Worm (Caenorhabditis elegans) whole organism, mixed stage, embryonic: ENCODE measurements around the gene nhr-179.

Experiments
- M03D4.4 ChIP-seq: sonication (generic microtip); optimal IDR thresholded peaks from 2 replicates; lab custom pipeline; 2017; ENCODE audit warnings: mild to moderate bottlenecking, missing genetic modification characterization, missing compliant biosample characterization
- bed-3 ChIP-seq: fragments of 200-800 bp; sonication (Bioruptor generic); optimal IDR thresholded peaks from 3 replicates; lab custom pipeline; 2018; ENCODE audit warnings: mild to moderate bottlenecking, missing genetic modification characterization, moderate library complexity, missing compliant biosample characterization
- blmp-1 ChIP-seq: fragments of 150-350 bp; optimal IDR thresholded peaks from 2 replicates; lab custom pipeline; 2014; ENCODE audit warnings: missing biosample characterization, missing genetic modification characterization
- ceh-39 ChIP-seq: fragments of 150-350 bp; optimal IDR thresholded peaks from 2 replicates; lab custom pipeline; 2014; ENCODE audit warnings: missing biosample characterization, missing genetic modification characterization
- ceh-43 ChIP-seq: fragments of 200-800 bp; sonication (Bioruptor generic); optimal IDR thresholded peaks from 2 replicates; lab custom pipeline; 2018; ENCODE audit warnings: mild to moderate bottlenecking, missing genetic modification characterization, moderate library complexity, missing compliant biosample characterization
- ceh-83 ChIP-seq: fragments of 200-800 bp; sonication (Bioruptor generic); optimal IDR thresholded peaks from 2 replicates; lab custom pipeline; 2018; ENCODE audit warnings: mild to moderate bottlenecking, missing genetic modification characterization, missing compliant biosample characterization
- ces-1 ChIP-seq: fragments of 150-350 bp; optimal IDR thresholded peaks from 2 replicates; lab custom pipeline; 2014; ENCODE audit warnings: missing biosample characterization, missing genetic modification reagents, missing genetic modification characterization
- cnd-1 ChIP-seq: fragments of 200-800 bp; sonication (Bioruptor generic); optimal IDR thresholded peaks from 2 replicates; lab custom pipeline; 2018; ENCODE audit warnings: mild to moderate bottlenecking, missing genetic modification characterization, missing compliant biosample characterization
- drap-1 ChIP-seq: fragments of 200-800 bp; sonication (Bioruptor generic); optimal IDR thresholded peaks from 3 replicates; lab custom pipeline; 2018; ENCODE audit warnings: mild to moderate bottlenecking, missing genetic modification characterization, missing compliant biosample characterization
- elt-1 ChIP-seq: sonication (generic microtip); optimal IDR thresholded peaks from 2 replicates; lab custom pipeline; 2017; ENCODE audit warnings: missing genetic modification characterization, mild to moderate bottlenecking, missing compliant biosample characterization, antibody characterized with exemption, moderate library complexity, borderline replicate concordance; ENCODE audit not compliant: insufficient read depth
- elt-3 ChIP-seq: fragments of 150-350 bp; optimal IDR thresholded peaks from 2 replicates; lab custom pipeline; 2014; ENCODE audit warnings: missing biosample characterization, missing genetic modification characterization
- ham-2 ChIP-seq: fragments of 200-800 bp; sonication (Bioruptor generic); optimal IDR thresholded peaks from 2 replicates; lab custom pipeline; 2018; ENCODE audit warnings: mild to moderate bottlenecking, missing genetic modification characterization, missing compliant biosample characterization
- hlh-1 ChIP-seq: fragments of 150-350 bp; optimal IDR thresholded peaks from 2 replicates; lab custom pipeline; 2014; ENCODE audit warnings: missing biosample characterization, missing genetic modification reagents, missing genetic modification characterization
- lin-13 ChIP-seq: fragments of 150-350 bp; optimal IDR thresholded peaks from 2 replicates; lab custom pipeline; 2014; ENCODE audit warnings: missing biosample characterization, missing genetic modification characterization
- lsy-2 ChIP-seq: fragments of 150-350 bp; optimal IDR thresholded peaks from 2 replicates; lab custom pipeline; 2014; ENCODE audit warnings: missing biosample characterization, missing genetic modification characterization
- mab-5 ChIP-seq: fragments of 150-350 bp; optimal IDR thresholded peaks from 2 replicates; lab custom pipeline; 2014; ENCODE audit warnings: missing biosample characterization, missing genetic modification characterization
- mep-1 ChIP-seq: fragments of 150-350 bp; optimal IDR thresholded peaks from 2 replicates; lab custom pipeline; 2017; ENCODE audit warnings: missing biosample characterization, missing genetic modification reagents, missing genetic modification characterization, inconsistent platforms
- mls-2 ChIP-seq: sonication (generic microtip); optimal IDR thresholded peaks from 2 replicates; lab custom pipeline; 2016; ENCODE audit warnings: mild to moderate bottlenecking, missing genetic modification characterization, moderate library complexity, missing compliant biosample characterization
- nhr-12 ChIP-seq: fragments of 150-350 bp; optimal IDR thresholded peaks from 2 replicates; lab custom pipeline; 2014; ENCODE audit warnings: missing biosample characterization, missing genetic modification characterization
- nhr-2 ChIP-seq: fragments of 150-350 bp; optimal IDR thresholded peaks from 2 replicates; lab custom pipeline; 2014; ENCODE audit warnings: missing biosample characterization, missing genetic modification characterization
- nhr-237 ChIP-seq: fragments of 150-350 bp; optimal IDR thresholded peaks from 2 replicates; lab custom pipeline; 2014; ENCODE audit warnings: missing biosample characterization, missing genetic modification characterization
- nhr-28 ChIP-seq: fragments of 150-350 bp; optimal IDR thresholded peaks from 2 replicates; lab custom pipeline; 2014; ENCODE audit warnings: missing biosample characterization, missing genetic modification characterization
- pha-4 ChIP-seq: fragments of 150-350 bp; optimal IDR thresholded peaks from 2 replicates; lab custom pipeline; 2018; ENCODE audit warnings: missing biosample characterization, missing genetic modification reagents, missing genetic modification characterization
- sem-2 ChIP-seq: fragments of 200-800 bp; sonication (Bioruptor generic); optimal IDR thresholded peaks from 2 replicates; lab custom pipeline; 2018; ENCODE audit warnings: mild to moderate bottlenecking, missing genetic modification characterization, missing compliant biosample characterization
- snpc-4 ChIP-seq: fragments of 150-350 bp; optimal IDR thresholded peaks from 2 replicates; lab custom pipeline; 2014; ENCODE audit warnings: missing biosample characterization, missing genetic modification characterization
- tbx-8 ChIP-seq: fragments of 200-800 bp; sonication (Bioruptor generic); optimal IDR thresholded peaks from 2 replicates; lab custom pipeline; 2018; ENCODE audit warnings: mild to moderate bottlenecking, missing genetic modification characterization, moderate library complexity, missing compliant biosample characterization
- unc-120 ChIP-seq: sonication (generic microtip); optimal IDR thresholded peaks from 2 replicates; lab custom pipeline; 2017; ENCODE audit warnings: missing genetic modification characterization, missing compliant biosample characterization; ENCODE audit not compliant: poor library complexity, severe bottlenecking
- unc-39 ChIP-seq: fragments of 150-350 bp; optimal IDR thresholded peaks from 2 replicates; lab custom pipeline; 2014; ENCODE audit warnings: missing biosample characterization, missing genetic modification characterization
- unc-62 ChIP-seq: fragments of 150-350 bp; optimal IDR thresholded peaks from 2 replicates; lab custom pipeline; 2014; ENCODE audit warnings: missing biosample characterization, missing genetic modification reagents, missing genetic modification characterization
- zip-8 ChIP-seq: fragments of 150-350 bp; optimal IDR thresholded peaks from 2 replicates; lab custom pipeline; 2014; ENCODE audit warnings: missing biosample characterization, missing genetic modification characterization
- ztf-11 ChIP-seq: fragments of 150-350 bp; optimal IDR thresholded peaks from 2 replicates; lab custom pipeline; 2014; ENCODE audit warnings: missing biosample characterization, missing genetic modification characterization

nhr-179 gene

ce11 chrV:1600561-1601088 is 18.0 kb downstream of the nhr-179 start, which contains the start of gene F16B4.2:
Gene F16B4.2 (plus strand): TSS chrV:1601038.
- no peak for TF ChIP-seq nhr-28 (tag; lab: Kevin White, UChicago)
- TF ChIP-seq tbx-8: no peak
- TF ChIP-seq snpc-4 (tag; lab: Kevin White, UChicago): no peak
- TF ChIP-seq cnd-1 (tag; lab: Kevin White, UChicago): no peak

- no peak for TF ChIP-seq ham-2 (GFP tag; lab: Kevin White, UChicago)
- TF ChIP-seq mab-5 (tag; lab: Kevin White, UChicago): no peak
- TF ChIP-seq pha-4: no peak
- TF ChIP-seq nhr-28 (tag; lab: Kevin White, UChicago): no peak
- no peak for TF ChIP-seq elt-1 (tag; lab: Kevin White, UChicago)
- no peak for TF ChIP-seq zip-8 (tag; lab: Kevin White, UChicago)
- no peak for TF ChIP-seq unc-62 (GFP tag; lab: Kevin White, UChicago)
- no peak for TF ChIP-seq M03D4.4
- no peak for TF ChIP-seq cnd-1 (tag; lab: Kevin White, UChicago)
Measured at ce11 chrV:1594554-1595092, 24.0 kb downstream of the nhr-179 start.

- TF ChIP-seq zip-8 (tag; lab: Kevin White, UChicago) (no peak), unc-39 (no peak), mab-5 (tag; lab: Kevin White, UChicago) (no peak), unc-120 (no peak), elt-3 (tag; lab: Kevin White, UChicago) (no peak)
Measured at ce11 chrV:1593799-1594420, 24.8 kb downstream of the nhr-179 start, which contains the start of gene F16B4.4. Gene F16B4.4 (plus strand): TSS chrV:1594019.

ce11 chrV:1588128-1588527 is 30.5 kb downstream of the nhr-179 start, which contains the start of gene F16B4.5:
Gene F16B4.5 (plus strand): TSS chrV:1588428.
- TF ChIP-seq mab-5 (tag; lab: Kevin White, UChicago) (no peak), lsy-2 (tag; lab: Kevin White, UChicago) (no peak), tbx-8 (no peak), ztf-11 (tag; lab: Kevin White, UChicago) (no peak), drap-1 (GFP tag; lab: Kevin White, UChicago) (no peak), mls-2 (tag; lab: Kevin White, UChicago) (no peak), nhr-2 (tag; lab: Kevin White, UChicago) (no peak), M03D4.4 (no peak), ceh-43 (no peak), hlh-1 (tag; lab: Kevin White, UChicago) (no peak), ces-1 (GFP tag; lab: Kevin White, UChicago) (no peak), blmp-1 (no peak), bed-3 (no peak)

ce11 chrV:1586906-1587305 is 31.8 kb downstream of the nhr-179 start, which contains the start of gene F16B4.6:
Gene F16B4.6 (plus strand): TSS chrV:1587206.
- TF ChIP-seq unc-120: no peak
- no peak for TF ChIP-seq ztf-11 (tag; lab: Kevin White, UChicago)
- TF ChIP-seq nhr-28 (tag; lab: Kevin White, UChicago): no peak
- no peak for TF ChIP-seq sem-2 (GFP tag; lab: Kevin White, UChicago)
- no peak for TF ChIP-seq unc-62 (GFP tag; lab: Kevin White, UChicago)
- TF ChIP-seq M03D4.4: no peak
- TF ChIP-seq elt-3 (tag; lab: Kevin White, UChicago): no peak
- no peak for TF ChIP-seq bed-3
- TF ChIP-seq zip-8 (tag; lab: Kevin White, UChicago): no peak
- TF ChIP-seq mab-5 (tag; lab: Kevin White, UChicago): no peak
- TF ChIP-seq ceh-83: no peak
- no peak for TF ChIP-seq snpc-4 (tag; lab: Kevin White, UChicago)
- TF ChIP-seq mep-1: no peak
- TF ChIP-seq tbx-8: no peak
- no peak for TF ChIP-seq nhr-12

ce11 chrV:1585411-1585810 is 33.2 kb downstream of the nhr-179 start, which contains the start of gene F16B4.7:
Gene F16B4.7 (plus strand): TSS chrV:1585711.
- TF ChIP-seq elt-3 (tag; lab: Kevin White, UChicago) (no peak), elt-1 (tag; lab: Kevin White, UChicago) (no peak), ceh-39 (tag; lab: Kevin White, UChicago) (no peak), zip-8 (tag; lab: Kevin White, UChicago) (no peak), ztf-11 (tag; lab: Kevin White, UChicago) (no peak), pha-4 (no peak), mep-1 (no peak), M03D4.4 (no peak), nhr-28 (tag; lab: Kevin White, UChicago) (no peak), cnd-1 (tag; lab: Kevin White, UChicago) (no peak), snpc-4 (tag; lab: Kevin White, UChicago) (no peak), blmp-1 (no peak), bed-3 (no peak), ces-1 (GFP tag; lab: Kevin White, UChicago) (no peak), lin-13 (tag; lab: Kevin White, UChicago) (no peak), unc-120 (no peak), nhr-2 (tag; lab: Kevin White, UChicago) (no peak), sem-2 (GFP tag; lab: Kevin White, UChicago) (no peak), mab-5 (tag; lab: Kevin White, UChicago) (no peak), nhr-237 (no peak)
